Worm (Caenorhabditis elegans) whole organism, mixed stage, embryonic: ENCODE results near the gene C32D5.12.

Experiments
- bed-3 ChIP-seq: fragments of 200-800 bp; sonication (Bioruptor generic); optimal IDR thresholded peaks from 3 replicates; lab custom pipeline; 2018; ENCODE audit warnings: mild to moderate bottlenecking, missing genetic modification characterization, moderate library complexity, missing compliant biosample characterization
- blmp-1 ChIP-seq: fragments of 150-350 bp; optimal IDR thresholded peaks from 2 replicates; lab custom pipeline; 2014; ENCODE audit warnings: missing biosample characterization, missing genetic modification characterization
- elt-3 ChIP-seq: fragments of 150-350 bp; optimal IDR thresholded peaks from 2 replicates; lab custom pipeline; 2014; ENCODE audit warnings: missing biosample characterization, missing genetic modification characterization
- flh-1 ChIP-seq: fragments of 200-800 bp; sonication (Bioruptor generic); optimal IDR thresholded peaks from 2 replicates; lab custom pipeline; 2018; ENCODE audit warnings: mild to moderate bottlenecking, missing genetic modification characterization, moderate library complexity, missing compliant biosample characterization
- lin-32 ChIP-seq: fragments of 200-800 bp; sonication (Bioruptor generic); optimal IDR thresholded peaks from 2 replicates; lab custom pipeline; 2018; ENCODE audit warnings: mild to moderate bottlenecking, missing genetic modification characterization, missing compliant biosample characterization
- lsy-2 ChIP-seq: fragments of 150-350 bp; optimal IDR thresholded peaks from 2 replicates; lab custom pipeline; 2014; ENCODE audit warnings: missing biosample characterization, missing genetic modification characterization
- mab-5 ChIP-seq: fragments of 150-350 bp; optimal IDR thresholded peaks from 2 replicates; lab custom pipeline; 2014; ENCODE audit warnings: missing biosample characterization, missing genetic modification characterization
- mep-1 ChIP-seq: fragments of 150-350 bp; optimal IDR thresholded peaks from 2 replicates; lab custom pipeline; 2017; ENCODE audit warnings: missing biosample characterization, missing genetic modification reagents, missing genetic modification characterization, inconsistent platforms
- nhr-237 ChIP-seq: fragments of 150-350 bp; optimal IDR thresholded peaks from 2 replicates; lab custom pipeline; 2014; ENCODE audit warnings: missing biosample characterization, missing genetic modification characterization
- pha-4 ChIP-seq: fragments of 150-350 bp; optimal IDR thresholded peaks from 2 replicates; lab custom pipeline; 2018; ENCODE audit warnings: missing biosample characterization, missing genetic modification reagents, missing genetic modification characterization
- snpc-4 ChIP-seq: fragments of 150-350 bp; optimal IDR thresholded peaks from 2 replicates; lab custom pipeline; 2014; ENCODE audit warnings: missing biosample characterization, missing genetic modification characterization
- unc-120 ChIP-seq: sonication (generic microtip); optimal IDR thresholded peaks from 2 replicates; lab custom pipeline; 2017; ENCODE audit warnings: missing genetic modification characterization, missing compliant biosample characterization; ENCODE audit not compliant: poor library complexity, severe bottlenecking
- unc-62 ChIP-seq: fragments of 150-350 bp; optimal IDR thresholded peaks from 2 replicates; lab custom pipeline; 2014; ENCODE audit warnings: missing biosample characterization, missing genetic modification reagents, missing genetic modification characterization
- ztf-11 ChIP-seq: fragments of 150-350 bp; optimal IDR thresholded peaks from 2 replicates; lab custom pipeline; 2014; ENCODE audit warnings: missing biosample characterization, missing genetic modification characterization

- TF ChIP-seq bed-3 (no peak), snpc-4 (tag; lab: Kevin White, UChicago) (no peak), pha-4 (no peak), unc-62 (GFP tag; lab: Kevin White, UChicago) (no peak), blmp-1 (no peak), mab-5 (tag; lab: Kevin White, UChicago) (no peak), unc-120 (tag; lab: Kevin White, UChicago) (no peak), mep-1 (no peak), lsy-2 (tag; lab: Kevin White, UChicago) (no peak), ztf-11 (no peak), lin-32 (no peak), flh-1 (GFP tag; lab: Kevin White, UChicago) (no peak), nhr-237 (tag; lab: Kevin White, UChicago) (no peak), elt-3 (tag; lab: Kevin White, UChicago) (no peak)
Observed at ce11 chrII:6373361-6373760, 14.6 kb upstream of the C32D5.12 start.
